Fruit fly (Drosophila melanogaster): Measurements from ENCODE around the gene CG10920.

dm6 chrX:7893411-7894122, 39.5 kb upstream of the CG10920 start, which contains the start of the genes CG45089, ND-MNLL and p115:
- TF ChIP-seq CG6791 (GFP tag; IDR thresholded peaks at IDR 0.05; ENCODE audit: partially characterized antibody) = no peak
- TF ChIP-seq sd (tag; optimal IDR thresholded peaks at IDR 0.05) = peak; percentile 13
- TF ChIP-seq CG17328 (GFP tag; IDR thresholded peaks at IDR 0.05) = 0 out of 2 replicates have a peak, but pooled peaks have one; percentile 42
- TF ChIP-seq unc-4 (GFP tag; IDR thresholded peaks at IDR 0.05; ENCODE audit: partially characterized antibody) = peak; percentile 65; the same call in 1 of the 2 replicates
- no peak for TF ChIP-seq Vsx1 (GFP tag; optimal IDR thresholded peaks at IDR 0.05)
- peak; percentile 26 for TF ChIP-seq fd96Cb (tag; optimal IDR thresholded peaks at IDR 0.05)
- no peak for TF ChIP-seq CG11696 (GFP tag; IDR thresholded peaks at IDR 0.05)
- peak; percentile 18 for TF ChIP-seq HLH54F (GFP tag; optimal IDR thresholded peaks at IDR 0.05)
- no peak for TF ChIP-seq CG1832 (GFP tag; optimal IDR thresholded peaks at IDR 0.05)
- peak; percentile 82 for TF ChIP-seq CG7928 (GFP tag; optimal IDR thresholded peaks at IDR 0.05)
- no peak for TF ChIP-seq btn (GFP tag; optimal IDR thresholded peaks at IDR 0.05)
- no peak for TF ChIP-seq crol (GFP tag; IDR thresholded peaks at IDR 0.05)
- no peak for TF ChIP-seq tll (GFP tag; optimal IDR thresholded peaks at IDR 0.05)
- peak; percentile 22 for TF ChIP-seq CG9797 (GFP tag; optimal IDR thresholded peaks at IDR 0.05)
